Worm (Caenorhabditis elegans): Measurements from ENCODE around the gene K07E3.1.
"Not testable (repeated sequence)": the region's sequence is repeated elsewhere in the genome, so short reads cannot be mapped to it uniquely, and the experiment has no call there.

Gene K07E3.1

ce11 chrX:8147398-8147797, 37.2 kb downstream of the K07E3.1 start, which contains the start of gene C02B8.1:
C02B8.1 (plus strand) TSS chrX:8147698.
- TF ChIP-seq unc-86 (tag; optimal IDR thresholded peaks at IDR 0.05) (no peak), efl-1 (optimal IDR thresholded peaks at IDR 0.05) (no peak), efl-1 (GFP tag; optimal IDR thresholded peaks at IDR 0.05 in 1 of 2) (peak in 1 of 2 experiments; percentile 6)

ce11 chrX:8148993-8149392, 38.8 kb downstream of the K07E3.1 start:
- TF ChIP-seq mep-1 (tag; optimal IDR thresholded peaks at IDR 0.05) = peak; percentile 8
- no peak for TF ChIP-seq C04F5.9 (tag; optimal IDR thresholded peaks at IDR 0.05)

ce11 chrX:8150621-8151020, 40.4 kb downstream of the K07E3.1 start, which contains the start of gene F22F1.2:
F22F1.2 (minus strand) TSS chrX:8150721.
- no peak for TF ChIP-seq jun-1 (tag; optimal IDR thresholded peaks at IDR 0.05)
- no peak for TF ChIP-seq ceh-90 (tag; optimal IDR thresholded peaks at IDR 0.05)
- no peak for TF ChIP-seq lin-14 (GFP tag; optimal IDR thresholded peaks at IDR 0.05)
- no peak for TF ChIP-seq nhr-90 (tag; optimal IDR thresholded peaks at IDR 0.05; ENCODE audit: poor library complexity)
- TF ChIP-seq hpl-2 (GFP tag; optimal IDR thresholded peaks at IDR 0.05) = no peak
- no peak for TF ChIP-seq mab-9 (GFP tag; IDR thresholded peaks at IDR 0.05)
- no peak for TF ChIP-seq fos-1 (tag; optimal IDR thresholded peaks at IDR 0.05)
- no peak for TF ChIP-seq fkh-8 (tag; optimal IDR thresholded peaks at IDR 0.05)
- no peak for TF ChIP-seq pqm-1 (tag; optimal IDR thresholded peaks at IDR 0.05)
- no peak for TF ChIP-seq nhr-28 (tag; optimal IDR thresholded peaks at IDR 0.05)
- no peak for TF ChIP-seq rnt-1 (tag; optimal IDR thresholded peaks at IDR 0.05)
- TF ChIP-seq sox-4 (tag; optimal IDR thresholded peaks at IDR 0.05) = no peak
- no peak for TF ChIP-seq unc-62 (GFP tag; optimal IDR thresholded peaks at IDR 0.05)
- no peak for TF ChIP-seq isw-1 (GFP tag; IDR thresholded peaks at IDR 0.05)
- TF ChIP-seq grh-1 (GFP tag; IDR thresholded peaks at IDR 0.05) = no peak
- TF ChIP-seq nhr-237 (tag; optimal IDR thresholded peaks at IDR 0.05) = no peak
- no peak for TF ChIP-seq ces-1 (GFP tag; optimal IDR thresholded peaks at IDR 0.05)
- TF ChIP-seq lin-15B (tag; optimal IDR thresholded peaks at IDR 0.05) = no peak
- TF ChIP-seq egl-27 (tag; optimal IDR thresholded peaks at IDR 0.05) = no peak

DNA sequence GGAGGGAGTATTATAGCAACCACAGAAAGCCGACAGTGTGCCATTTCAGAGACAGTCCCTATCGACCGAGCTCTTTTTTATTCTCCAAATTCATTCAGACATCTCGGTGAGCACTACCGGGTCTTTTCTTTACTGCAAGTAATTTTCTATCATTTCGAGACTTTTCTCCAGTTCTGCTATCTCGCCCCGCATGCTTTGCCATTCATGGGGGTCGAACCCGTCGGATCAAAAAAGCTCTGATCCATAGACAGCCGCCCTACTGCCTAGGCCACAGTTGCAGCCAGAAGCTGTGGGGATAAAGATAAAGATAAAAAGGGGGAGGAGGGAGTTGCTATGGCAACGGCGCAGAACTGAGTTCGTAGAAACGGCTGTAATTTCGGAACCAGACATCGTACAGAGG, 41.2 kb downstream of the K07E3.1 start:
- TF ChIP-seq swsn-7 (tag; optimal IDR thresholded peaks at IDR 0.05) (peak; percentile 4), sox-4 (tag; optimal IDR thresholded peaks at IDR 0.05) (peak; percentile 64), dsc-1 (tag; optimal IDR thresholded peaks at IDR 0.05) (peak; percentile 50), fkh-8 (tag; optimal IDR thresholded peaks at IDR 0.05) (peak; percentile 84), ceh-8 (GFP tag; optimal IDR thresholded peaks at IDR 0.05) (peak; percentile 16), lin-39 (tag; optimal IDR thresholded peaks at IDR 0.05) (no peak), zag-1 (tag; optimal IDR thresholded peaks at IDR 0.05) (no peak), nhr-47 (tag; optimal IDR thresholded peaks at IDR 0.05) (peak; percentile 39)

- TF ChIP-seq nhr-90 (tag; optimal IDR thresholded peaks at IDR 0.05; ENCODE audit: poor library complexity) = peak; percentile 10
- peak; percentile 47 for TF ChIP-seq snu-23 (GFP tag; optimal IDR thresholded peaks at IDR 0.05)
- TF ChIP-seq swsn-7 (tag; optimal IDR thresholded peaks at IDR 0.05) = peak; percentile 12
- TF ChIP-seq mdl-1 (tag; optimal IDR thresholded peaks at IDR 0.05) = peak in 1 of 2 experiments; percentile 4
- TF ChIP-seq rnt-1 (tag; optimal IDR thresholded peaks at IDR 0.05) = peak; percentile 19
- TF ChIP-seq efl-1 (optimal IDR thresholded peaks at IDR 0.05) = not testable (repeated sequence)
- peak in 1 of 2 experiments; percentile 54 for TF ChIP-seq efl-1 (GFP tag; optimal IDR thresholded peaks at IDR 0.05 in 1 of 2)
- TF ChIP-seq nhr-71 (tag; optimal IDR thresholded peaks at IDR 0.05) = peak; percentile 25
- TF ChIP-seq nhr-47 (tag; optimal IDR thresholded peaks at IDR 0.05) = peak; percentile 29
- TF ChIP-seq lin-35 (GFP tag; optimal IDR thresholded peaks at IDR 0.05) = peak in 1 of 2 experiments; percentile 29
Observed at ce11 chrX:8154374-8154836, 44.2 kb downstream of the K07E3.1 start.
